Fruit fly (Drosophila melanogaster) Kc167 (cell line): ENCODE measurements around the gene Slh.

Source experiments
- Myc ChIP-seq: fragments of >200 bp; optimal IDR thresholded peaks from 2 replicates; lab custom pipeline; 2017; ENCODE audit warnings: missing external identifiers
- Sin3A ChIP-seq: fragments of >200 bp; optimal IDR thresholded peaks from 2 replicates; lab custom pipeline; 2018; ENCODE audit warnings: missing external identifiers
- h ChIP-seq: fragments of >200 bp; optimal IDR thresholded peaks from 3 replicates; lab custom pipeline; 2018; ENCODE audit warnings: missing external identifiers
- insv ChIP-seq: fragments of >200 bp; optimal IDR thresholded peaks from 3 replicates; lab custom pipeline; 2018; ENCODE audit warnings: missing external identifiers
- psq ChIP-seq: fragments of >200 bp; optimal IDR thresholded peaks from 2 replicates; lab custom pipeline; 2017; ENCODE audit warnings: missing external identifiers
- ttk ChIP-seq: sonication (Bioruptor generic); optimal IDR thresholded peaks from 2 replicates; lab custom pipeline; 2017; ENCODE audit warnings: missing external identifiers

dm6 chr2L:2492571-2492691, at the start of gene Slh:
- TF ChIP-seq Sin3A (lab: Kevin White, UChicago) (no peak), ttk (lab: Kevin White, UChicago) (no peak), insv (no peak), psq (lab: Kevin White, UChicago) (no peak), h (no peak), Myc (lab: Kevin White, UChicago) (no peak)
